Fruit fly (Drosophila melanogaster) whole organism, prepupa: ENCODE results near the gene Ino80.

ENCODE experiments used
- Blimp-1 ChIP-seq: fragments of 200-800 bp; sonication (Bioruptor generic); optimal IDR thresholded peaks from 3 replicates; lab custom pipeline; 2017; ENCODE audit warnings: missing biosample characterization, missing genetic modification characterization, mild to moderate bottlenecking, moderate library complexity, missing genetic modification reagents
- CG11762 ChIP-seq: fragments of 200-800 bp; sonication (Bioruptor generic); optimal IDR thresholded peaks from 3 replicates; lab custom pipeline; 2016; ENCODE audit warnings: missing biosample characterization, missing genetic modification characterization; ENCODE audit not compliant: insufficient read depth
- CG34406 ChIP-seq: fragments of 200-800 bp; sonication (Bioruptor generic); optimal IDR thresholded peaks from 3 replicates; lab custom pipeline; 2016; ENCODE audit warnings: missing biosample characterization, missing genetic modification characterization

DNA sequence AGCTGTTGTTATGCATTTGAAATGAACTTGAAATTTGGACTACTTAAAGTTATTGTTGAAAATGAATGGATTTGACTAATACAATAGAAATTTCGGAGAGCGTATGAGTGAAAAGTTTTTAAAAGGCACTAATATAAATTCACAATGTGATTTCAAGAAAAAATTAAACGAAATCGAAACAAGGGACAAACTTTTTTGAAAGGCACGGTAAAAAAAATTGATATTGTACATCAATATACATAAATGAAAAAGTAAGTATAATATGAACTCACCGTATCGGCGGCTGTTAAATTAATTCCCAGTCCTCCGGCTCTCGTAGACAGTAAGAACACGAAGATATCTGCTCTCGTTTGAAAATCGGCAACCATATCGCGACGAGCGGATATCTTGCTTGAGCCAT is 4.5 kb downstream of the Ino80 start, which contains the start of gene CG31244:
- no peak for TF ChIP-seq CG11762
- no peak for TF ChIP-seq Blimp-1
- no peak for TF ChIP-seq CG34406
